Comparison of ENCODE assay signal across 2 fruit fly cellular contexts in the genomic region with DNA sequence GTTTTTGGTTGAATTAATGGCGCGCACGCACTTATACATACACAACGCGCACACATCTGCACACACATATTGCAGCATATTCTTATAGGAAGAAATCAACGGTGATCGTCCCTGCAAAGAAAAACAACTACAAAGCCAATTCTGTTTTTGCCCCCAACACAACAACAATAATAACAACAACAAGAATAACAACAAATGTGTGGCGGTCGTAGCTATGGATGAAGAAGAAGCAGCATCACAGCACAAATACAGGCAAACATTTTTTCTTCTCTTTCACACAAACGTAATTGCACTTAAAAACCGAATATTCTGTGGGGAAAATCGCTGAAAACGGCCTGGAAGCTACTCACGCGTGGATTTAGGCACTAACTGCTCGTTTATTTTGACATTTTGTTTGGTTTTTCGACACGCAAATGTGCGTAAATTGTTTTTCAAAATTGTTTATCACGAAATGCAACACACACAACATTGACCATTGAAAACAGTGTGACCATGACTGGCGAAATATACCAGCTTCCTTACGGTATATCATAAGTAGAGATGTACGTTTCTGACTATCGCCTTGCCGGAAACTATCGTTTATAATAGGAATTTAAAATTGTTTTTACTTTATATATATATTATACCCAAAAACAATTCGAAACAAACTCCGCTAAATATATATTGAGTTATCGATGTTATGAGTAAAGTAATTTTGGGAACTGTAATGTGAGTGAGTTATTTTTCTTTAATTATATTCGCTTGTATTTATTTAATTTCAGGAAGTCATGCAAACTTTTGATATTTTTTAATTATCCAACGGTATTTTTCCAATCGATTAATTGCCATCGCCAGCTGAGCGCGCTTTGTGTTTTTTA.
A peak's percentile ranks its signal among the peaks of the same experiment; 100 is the strongest.
TF ChIP-seq lines count a peak whose summit lies in the region.

A gene (minus strand): TSS at position 500 of the 857 bp plus-strand sequence.
A gene (plus strand): TSS at position 807 of the 857 bp plus-strand sequence.

TF ChIP-seq in whole organism, embryonic, 481 proteins besides CTCF, POLR2A, EP300 and RAD21 (continued from another document and continues in another):
- TF ChIP-seq HLH4C (GFP tag; IDR thresholded peaks at IDR 0.05; lab: Robert Waterston, UW; ENCODE audit: partially characterized antibody) = peak; percentile 31; the same call in 1 of the 3 replicates
- TF ChIP-seq Stat92E (GFP tag; optimal IDR thresholded peaks at IDR 0.05; lab: Kevin White, UChicago) = no peak
- TF ChIP-seq E2f2 (GFP tag; IDR thresholded peaks at IDR 0.05; lab: Robert Waterston, UW) = peak; percentile 47
- TF ChIP-seq slbo (GFP tag; IDR thresholded peaks at IDR 0.05; lab: Robert Waterston, UW) = peak; percentile 4; the same call in 1 of the 2 replicates
- peak; percentile 16 for TF ChIP-seq CG17186 (GFP tag; optimal IDR thresholded peaks at IDR 0.05; lab: Kevin White, UChicago)
- peak; percentile 53 for TF ChIP-seq knrl (GFP tag; IDR thresholded peaks at IDR 0.05; lab: Robert Waterston, UW; ENCODE audit: partially characterized antibody)
- peak; percentile 88 for TF ChIP-seq chinmo (GFP tag; IDR thresholded peaks at IDR 0.05; lab: Robert Waterston, UW; ENCODE audit: partially characterized antibody)
- peak; percentile 47; the same call in 1 of the 2 replicates for TF ChIP-seq CG13287 (GFP tag; IDR thresholded peaks at IDR 0.05; lab: Robert Waterston, UW; ENCODE audit: partially characterized antibody)
- peak; percentile 51; the same call in 2 of the 3 replicates for TF ChIP-seq CG6791 (GFP tag; IDR thresholded peaks at IDR 0.05; lab: Robert Waterston, UW; ENCODE audit: partially characterized antibody)
- peak; percentile 47; the same call in 1 of the 2 replicates for TF ChIP-seq CG9932 (GFP tag; IDR thresholded peaks at IDR 0.05; lab: Robert Waterston, UW)
- peak; percentile 21; the same call in 2 of the 3 replicates for TF ChIP-seq vnd (GFP tag; IDR thresholded peaks at IDR 0.05; lab: Robert Waterston, UW; ENCODE audit: partially characterized antibody)
- no peak for TF ChIP-seq kni (GFP tag; optimal IDR thresholded peaks at IDR 0.05; lab: Kevin White, UChicago)
- TF ChIP-seq CG1603 (tag; optimal IDR thresholded peaks at IDR 0.05; lab: Kevin White, UChicago) = peak; percentile 11
- no peak for TF ChIP-seq CG8944 (GFP tag; optimal IDR thresholded peaks at IDR 0.05; lab: Kevin White, UChicago)
- TF ChIP-seq Dll (GFP tag; IDR thresholded peaks at IDR 0.05; lab: Robert Waterston, UW; ENCODE audit: partially characterized antibody) = peak; percentile 75
- no peak for TF ChIP-seq CG1647 (GFP tag; optimal IDR thresholded peaks at IDR 0.05; lab: Kevin White, UChicago)
- no peak for TF ChIP-seq CG18764 (GFP tag; optimal IDR thresholded peaks at IDR 0.05; lab: Kevin White, UChicago)
- peak; percentile 39 for TF ChIP-seq CG9797 (GFP tag; optimal IDR thresholded peaks at IDR 0.05; lab: Kevin White, UChicago)
- peak; percentile 4 for TF ChIP-seq gem (tag; optimal IDR thresholded peaks at IDR 0.05; lab: Kevin White, UChicago)
- no peak for TF ChIP-seq tio (GFP tag; optimal IDR thresholded peaks at IDR 0.05; lab: Kevin White, UChicago)
- TF ChIP-seq cg (GFP tag; optimal IDR thresholded peaks at IDR 0.05; lab: Kevin White, UChicago) = peak; percentile 95
- no peak for TF ChIP-seq NfI (GFP tag; optimal IDR thresholded peaks at IDR 0.05; lab: Kevin White, UChicago)
- no peak for TF ChIP-seq CG3847 (GFP tag; IDR thresholded peaks at IDR 0.05; lab: Robert Waterston, UW)
- TF ChIP-seq CG10321 (GFP tag; IDR thresholded peaks at IDR 0.05; lab: Robert Waterston, UW) = no peak
- TF ChIP-seq sna (GFP tag; IDR thresholded peaks at IDR 0.05; lab: Robert Waterston, UW; ENCODE audit: partially characterized antibody) = 0 out of 2 replicates have a peak, but pooled peaks have one; percentile 30
- TF ChIP-seq Mad (GFP tag; optimal IDR thresholded peaks at IDR 0.05; lab: Kevin White, UChicago) = no peak
- no peak for TF ChIP-seq CG9437 (GFP tag; optimal IDR thresholded peaks at IDR 0.05; lab: Kevin White, UChicago)
- no peak for TF ChIP-seq yki (optimal IDR thresholded peaks at IDR 0.05; lab: Kevin White, UChicago)
- no peak for TF ChIP-seq exex (tag; optimal IDR thresholded peaks at IDR 0.05; lab: Kevin White, UChicago)
- no peak for TF ChIP-seq CG12299 (tag; optimal IDR thresholded peaks at IDR 0.05; lab: Kevin White, UChicago)
- peak in 1 of 2 experiments; percentile 75 for TF ChIP-seq eve (GFP tag; optimal IDR thresholded peaks at IDR 0.05; lab: Kevin White, UChicago)
- no peak for TF ChIP-seq bab2 (GFP tag; optimal IDR thresholded peaks at IDR 0.05; lab: Kevin White, UChicago)
- peak; percentile 26 for TF ChIP-seq Elba2 (GFP tag; optimal IDR thresholded peaks at IDR 0.05; lab: Kevin White, UChicago)
- no peak for TF ChIP-seq CG11695 (GFP tag; IDR thresholded peaks at IDR 0.05; lab: Robert Waterston, UW)
- TF ChIP-seq az2 (GFP tag; optimal IDR thresholded peaks at IDR 0.05; lab: Kevin White, UChicago) = no peak
- peak; percentile 21 for TF ChIP-seq CG10147 (GFP tag; optimal IDR thresholded peaks at IDR 0.05; lab: Kevin White, UChicago)
- peak; percentile 36 for TF ChIP-seq CG4617 (GFP tag; optimal IDR thresholded peaks at IDR 0.05; lab: Kevin White, UChicago; ENCODE audit: borderline replicate concordance)
- no peak for TF ChIP-seq C15 (GFP tag; IDR thresholded peaks at IDR 0.05; lab: Robert Waterston, UW)
- TF ChIP-seq sens (GFP tag; lab: Kevin White, UChicago) = peak; percentile 42
- TF ChIP-seq Sry-δ (GFP tag; optimal IDR thresholded peaks at IDR 0.05; lab: Kevin White, UChicago) = peak; percentile 40
- peak; percentile 67 for TF ChIP-seq row (GFP tag; IDR thresholded peaks at IDR 0.05; lab: Robert Waterston, UW)
- TF ChIP-seq CG16779 (GFP tag; IDR thresholded peaks at IDR 0.05; lab: Robert Waterston, UW) = no peak
- 0 out of 2 replicates have a peak, but pooled peaks have one; percentile 7 for TF ChIP-seq ssp (GFP tag; IDR thresholded peaks at IDR 0.05; lab: Robert Waterston, UW)
- no peak for TF ChIP-seq dimm (GFP tag; IDR thresholded peaks at IDR 0.05; lab: Robert Waterston, UW)
- no peak for TF ChIP-seq CG2889 (GFP tag; IDR thresholded peaks at IDR 0.05; lab: Robert Waterston, UW)
- no peak for TF ChIP-seq croc (GFP tag; conservative IDR thresholded peaks at IDR 0.05; lab: Robert Waterston, UW)
- 0 out of 3 replicates have a peak, but pooled peaks have one; percentile 15 for TF ChIP-seq CG14860 (GFP tag; IDR thresholded peaks at IDR 0.05; lab: Robert Waterston, UW; ENCODE audit: partially characterized antibody)
- TF ChIP-seq CG8924 (tag; optimal IDR thresholded peaks at IDR 0.05; lab: Kevin White, UChicago) = peak; percentile 35
- TF ChIP-seq crp (GFP tag; optimal IDR thresholded peaks at IDR 0.05; lab: Kevin White, UChicago) = peak in 1 of 2 experiments; percentile 41
- no peak for TF ChIP-seq Camta (GFP tag; optimal IDR thresholded peaks at IDR 0.05; lab: Kevin White, UChicago)
- no peak for TF ChIP-seq bowl (GFP tag; IDR thresholded peaks at IDR 0.05; lab: Robert Waterston, UW)
- peak; percentile 47 for TF ChIP-seq gfzf (GFP tag; optimal IDR thresholded peaks at IDR 0.05; lab: Kevin White, UChicago)
- peak; percentile 87 for TF ChIP-seq MESR4 (GFP tag; optimal IDR thresholded peaks at IDR 0.05; lab: Kevin White, UChicago)
- TF ChIP-seq CG34422 (GFP tag; IDR thresholded peaks at IDR 0.05; lab: Robert Waterston, UW) = 0 out of 3 replicates have a peak, but pooled peaks have one; percentile 8
- TF ChIP-seq nerfin-2 (GFP tag; IDR thresholded peaks at IDR 0.05; lab: Robert Waterston, UW; ENCODE audit: partially characterized antibody) = peak; percentile 51
- TF ChIP-seq nom (GFP tag; optimal IDR thresholded peaks at IDR 0.05; lab: Kevin White, UChicago) = peak; percentile 60

TF ChIP-seq in whole organism, prepupa, 60 proteins besides CTCF, POLR2A, EP300 and RAD21 (continued from another document):
- no peak for TF ChIP-seq Ets96B (tag; optimal IDR thresholded peaks at IDR 0.05; lab: Kevin White, UChicago)
- TF ChIP-seq Gug (GFP tag; IDR thresholded peaks at IDR 0.05; lab: Robert Waterston, UW) = 0 out of 2 replicates have a peak, but pooled peaks have one; percentile 11
- TF ChIP-seq CG16779 (tag; optimal IDR thresholded peaks at IDR 0.05; lab: Kevin White, UChicago) = peak; percentile 49
- TF ChIP-seq CG8632 (GFP tag; optimal IDR thresholded peaks at IDR 0.05; lab: Kevin White, UChicago) = no peak
- TF ChIP-seq Blimp-1 (GFP tag; optimal IDR thresholded peaks at IDR 0.05; lab: Kevin White, UChicago) = no peak
- no peak for TF ChIP-seq Met (GFP tag; optimal IDR thresholded peaks at IDR 0.05; lab: Kevin White, UChicago)
- no peak for TF ChIP-seq dac (GFP tag; optimal IDR thresholded peaks at IDR 0.05; lab: Kevin White, UChicago)
- TF ChIP-seq acj6 (GFP tag; optimal IDR thresholded peaks at IDR 0.05; lab: Kevin White, UChicago) = peak; percentile 61
- no peak for TF ChIP-seq Eip93F (GFP tag; optimal IDR thresholded peaks at IDR 0.05; lab: Kevin White, UChicago)
- TF ChIP-seq Sox15 (GFP tag; optimal IDR thresholded peaks at IDR 0.05; lab: Kevin White, UChicago) = no peak
- peak; percentile 6; the same call in 1 of the 2 replicates for TF ChIP-seq CG15336 (GFP tag; IDR thresholded peaks at IDR 0.05; lab: Robert Waterston, UW)
- no peak for TF ChIP-seq svp (GFP tag; lab: Kevin White, UChicago)
- TF ChIP-seq Hr38 (GFP tag; optimal IDR thresholded peaks at IDR 0.05; lab: Kevin White, UChicago) = no peak
- TF ChIP-seq lz (GFP tag; optimal IDR thresholded peaks at IDR 0.05; lab: Kevin White, UChicago) = no peak
- TF ChIP-seq CG6276 (GFP tag; optimal IDR thresholded peaks at IDR 0.05; lab: Kevin White, UChicago) = peak; percentile 12
- TF ChIP-seq CG11762 (GFP tag; optimal IDR thresholded peaks at IDR 0.05; lab: Kevin White, UChicago; ENCODE audit: insufficient read depth) = no peak
- peak; percentile 14 for TF ChIP-seq CG10631 (GFP tag; optimal IDR thresholded peaks at IDR 0.05; lab: Kevin White, UChicago)
- peak; percentile 39 for TF ChIP-seq Eip78C (GFP tag; lab: Kevin White, UChicago)
- no peak for TF ChIP-seq fkh (GFP tag; optimal IDR thresholded peaks at IDR 0.05; lab: Kevin White, UChicago)
